Worm (Caenorhabditis elegans) whole organism, L2 larva: ENCODE results near the gene pap-2.

Experiments
- C34F6.9 ChIP-seq: fragments of 150-350 bp; optimal IDR thresholded peaks from 2 replicates; lab custom pipeline; 2014; ENCODE audit warnings: missing biosample characterization, missing genetic modification characterization
- F13H6.1 ChIP-seq: sonication (generic microtip); optimal IDR thresholded peaks from 2 replicates; lab custom pipeline; 2016; ENCODE audit warnings: missing genetic modification characterization, missing compliant biosample characterization
- Y55F3AM.14 ChIP-seq: fragments of 200-800 bp; sonication (Bioruptor generic); optimal IDR thresholded peaks from 2 replicates; lab custom pipeline; 2018; ENCODE audit warnings: mild to moderate bottlenecking, missing genetic modification characterization, missing compliant biosample characterization
- ZK546.5 ChIP-seq: sonication (generic microtip); optimal IDR thresholded peaks from 2 replicates; lab custom pipeline; 2017; ENCODE audit warnings: missing biosample characterization, missing genetic modification characterization
- alr-1 ChIP-seq: fragments of 150-350 bp; optimal IDR thresholded peaks from 2 replicates; lab custom pipeline; 2014; ENCODE audit warnings: missing biosample characterization, missing genetic modification characterization
- ama-1 ChIP-seq: fragments of 150-350 bp; optimal IDR thresholded peaks from 2 replicates; lab custom pipeline; 2018; ENCODE audit warnings: inconsistent platforms
- blmp-1 ChIP-seq: sonication (generic microtip); optimal IDR thresholded peaks from 2 replicates; lab custom pipeline; 2017; ENCODE audit warnings: missing genetic modification characterization, mild to moderate bottlenecking, missing compliant biosample characterization, antibody characterized with exemption, moderate library complexity; ENCODE audit not compliant: insufficient read depth
- ceh-16 ChIP-seq: fragments of 150-350 bp; optimal IDR thresholded peaks from 2 replicates; lab custom pipeline; 2014; ENCODE audit warnings: missing biosample characterization, missing genetic modification characterization
- crh-2 ChIP-seq: sonication (generic microtip); optimal IDR thresholded peaks from 2 replicates; lab custom pipeline; 2017; ENCODE audit warnings: missing biosample characterization, missing genetic modification characterization
- egl-27 ChIP-seq: sonication (generic microtip); optimal IDR thresholded peaks from 3 replicates; lab custom pipeline; 2017; ENCODE audit warnings: missing biosample characterization, missing genetic modification reagents, missing genetic modification characterization
- elt-3 ChIP-seq: sonication (generic microtip); optimal IDR thresholded peaks from 2 replicates; lab custom pipeline; 2017; ENCODE audit warnings: missing biosample characterization, missing genetic modification characterization
- fos-1 ChIP-seq: fragments of 150-350 bp; optimal IDR thresholded peaks from 2 replicates; lab custom pipeline; 2014; ENCODE audit warnings: missing biosample characterization, missing genetic modification characterization
- gmeb-1 ChIP-seq: fragments of 150-350 bp; optimal IDR thresholded peaks from 2 replicates; lab custom pipeline; 2014; ENCODE audit warnings: missing biosample characterization, missing genetic modification characterization
- lin-11 ChIP-seq: fragments of 150-350 bp; sonication (generic microtip); optimal IDR thresholded peaks from 2 replicates; lab custom pipeline; 2014; ENCODE audit warnings: missing biosample characterization, missing genetic modification characterization, inconsistent platforms, mixed read lengths
- lin-13 ChIP-seq: fragments of 150-350 bp; optimal IDR thresholded peaks from 2 replicates; lab custom pipeline; 2014; ENCODE audit warnings: missing biosample characterization, missing genetic modification reagents, missing genetic modification characterization
- lin-39 ChIP-seq: fragments of 150-350 bp; optimal IDR thresholded peaks from 2 replicates; lab custom pipeline; 2014; ENCODE audit warnings: missing biosample characterization, missing genetic modification reagents, missing genetic modification characterization
- lsy-2 ChIP-seq, 2 experiments: fragments of 150-350 bp in 1 of 2; sonication (generic microtip) in 1 of 2; optimal IDR thresholded peaks; 2 replicates each; lab custom pipeline; 2014 to 2017; ENCODE audit warnings: missing biosample characterization in 2 of 2, missing genetic modification characterization in 2 of 2
- mab-5 ChIP-seq: fragments of 150-350 bp; optimal IDR thresholded peaks from 2 replicates; lab custom pipeline; 2014; ENCODE audit warnings: missing biosample characterization, missing genetic modification characterization
- mbf-1 ChIP-seq: sonication (generic microtip); optimal IDR thresholded peaks from 2 replicates; lab custom pipeline; 2017; ENCODE audit warnings: missing biosample characterization, missing genetic modification characterization
- mdl-1 ChIP-seq, 2 experiments: fragments of 150-350 bp in 1 of 2; sonication (generic microtip) in 1 of 2; optimal IDR thresholded peaks; 2 replicates each; lab custom pipeline; 2017; ENCODE audit warnings: missing biosample characterization in 2 of 2, missing genetic modification characterization in 2 of 2
- nhr-11 ChIP-seq: fragments of 150-350 bp; optimal IDR thresholded peaks from 2 replicates; lab custom pipeline; 2014; ENCODE audit warnings: missing biosample characterization, missing genetic modification characterization
- nhr-12 ChIP-seq: fragments of 150-350 bp; optimal IDR thresholded peaks from 2 replicates; lab custom pipeline; 2014; ENCODE audit warnings: missing biosample characterization, missing genetic modification characterization
- nhr-129 ChIP-seq: fragments of 150-350 bp; optimal IDR thresholded peaks from 2 replicates; lab custom pipeline; 2014; ENCODE audit warnings: missing biosample characterization, missing genetic modification characterization
- nhr-21 ChIP-seq: fragments of 150-350 bp; optimal IDR thresholded peaks from 2 replicates; lab custom pipeline; 2014; ENCODE audit warnings: missing biosample characterization, missing genetic modification characterization
- nhr-25 ChIP-seq: fragments of 150-350 bp; sonication (generic microtip); optimal IDR thresholded peaks from 3 replicates; lab custom pipeline; 2014; ENCODE audit warnings: missing biosample characterization, missing genetic modification characterization
- nhr-6 ChIP-seq: fragments of 150-350 bp; optimal IDR thresholded peaks from 2 replicates; lab custom pipeline; 2014; ENCODE audit warnings: missing biosample characterization, missing genetic modification characterization
- nhr-77 ChIP-seq: fragments of 150-350 bp; optimal IDR thresholded peaks from 2 replicates; lab custom pipeline; 2014; ENCODE audit warnings: missing biosample characterization, missing genetic modification characterization
- sem-4 ChIP-seq: fragments of 150-350 bp; optimal IDR thresholded peaks from 2 replicates; lab custom pipeline; 2014; ENCODE audit warnings: missing biosample characterization, missing genetic modification reagents, missing genetic modification characterization
- sma-3 ChIP-seq: sonication (generic microtip); optimal IDR thresholded peaks from 2 replicates; lab custom pipeline; 2016; ENCODE audit warnings: missing genetic modification reagents, missing genetic modification characterization, missing compliant biosample characterization
- sma-9 ChIP-seq, 2 experiments: fragments of 150-350 bp in 1 of 2; sonication (generic microtip) in 1 of 2; optimal IDR thresholded peaks; 2 replicates each; lab custom pipeline; 2014 to 2016; ENCODE audit warnings: missing genetic modification characterization in 2 of 2, mild to moderate bottlenecking in 1 of 2, missing biosample characterization in 1 of 2, missing compliant biosample characterization in 1 of 2, missing genetic modification reagents in 1 of 2, moderate library complexity in 1 of 2
- snpc-4 ChIP-seq: fragments of 150-350 bp; optimal IDR thresholded peaks from 2 replicates; lab custom pipeline; 2014; ENCODE audit warnings: missing biosample characterization, missing genetic modification characterization
- unc-39 ChIP-seq: fragments of 150-350 bp; optimal IDR thresholded peaks from 2 replicates; lab custom pipeline; 2014; ENCODE audit warnings: missing biosample characterization, missing genetic modification characterization
- ztf-11 ChIP-seq: sonication (generic microtip); optimal IDR thresholded peaks from 2 replicates; lab custom pipeline; 2017; ENCODE audit warnings: missing biosample characterization, missing genetic modification characterization
- ztf-4 ChIP-seq: fragments of 150-350 bp; optimal IDR thresholded peaks from 2 replicates; lab custom pipeline; 2014; ENCODE audit warnings: missing biosample characterization, missing genetic modification characterization

pap-2 gene

DNA sequence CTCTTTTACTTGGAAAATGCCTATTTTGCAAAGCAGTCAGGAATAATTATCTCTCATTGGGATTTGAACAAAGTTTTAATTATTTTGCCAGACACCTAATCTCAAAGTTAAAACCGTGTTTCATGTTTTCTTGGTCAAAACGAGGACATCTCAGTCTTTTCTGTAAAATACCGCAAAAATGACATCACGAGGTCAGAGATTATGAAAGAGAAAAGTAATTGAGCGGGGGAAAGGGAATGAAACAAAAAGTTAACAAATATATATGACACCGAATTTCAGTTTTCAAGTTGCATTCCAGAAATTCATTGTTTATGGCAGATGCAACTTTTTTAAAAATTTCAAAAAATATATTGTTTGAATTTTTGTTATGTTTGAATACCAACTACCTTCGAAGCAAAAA lies 6.6 kb downstream of the pap-2 start:
- TF ChIP-seq sma-9 (GFP tag; optimal IDR thresholded peaks at IDR 0.05; lab: Kevin White, UChicago) (peak; percentile 55), sma-9 (tag; optimal IDR thresholded peaks at IDR 0.05; lab: Kevin White, UChicago) (no peak), blmp-1 (peak; percentile 45), unc-39 (tag; lab: Kevin White, UChicago) (no peak), gmeb-1 (tag; lab: Kevin White, UChicago) (peak; percentile 17), crh-2 (peak; percentile 42)
- TF ChIP-seq, all 48 proteins: peak for 4

DNA sequence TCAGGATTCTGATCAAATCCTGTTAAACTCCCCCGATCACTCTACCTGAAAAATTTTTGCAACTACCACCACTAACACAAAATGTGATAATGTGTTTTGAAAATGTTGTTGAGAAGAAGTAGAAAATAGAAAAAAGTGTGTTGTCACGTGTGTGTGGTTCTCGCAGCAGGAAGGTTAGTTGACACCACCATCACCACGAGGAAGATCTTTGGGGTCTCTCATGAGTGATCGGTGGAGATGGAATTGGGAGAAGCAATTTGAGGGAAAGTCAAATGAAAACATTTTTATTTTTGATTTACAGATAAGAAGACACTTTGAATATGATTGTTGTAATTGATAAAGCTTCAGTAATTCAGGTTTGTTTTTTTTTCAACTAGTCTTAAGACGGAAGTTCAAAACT lies 7.5 kb downstream of the pap-2 start:
- peak; percentile 68 for TF ChIP-seq blmp-1
- TF ChIP-seq gmeb-1 (tag; lab: Kevin White, UChicago), result peak; percentile 54
- peak; percentile 36 for TF ChIP-seq C34F6.9 (tag; lab: Kevin White, UChicago)
- peak; percentile 75 for TF ChIP-seq crh-2
- peak; percentile 17 for TF ChIP-seq sma-3
- TF ChIP-seq nhr-129 (tag; lab: Kevin White, UChicago), result peak; percentile 86
- TF ChIP-seq nhr-6, result peak; percentile 27
- TF ChIP-seq lsy-2 (tag; optimal IDR thresholded peaks at IDR 0.05; lab: Kevin White, UChicago), result peak in 1 of 2 experiments; percentile 60
- TF ChIP-seq nhr-25 (tag; lab: Kevin White, UChicago), result peak; percentile 86
- peak; percentile 3 to 70 for TF ChIP-seq mdl-1 (tag; optimal IDR thresholded peaks at IDR 0.05; lab: Kevin White, UChicago)
- no peak for TF ChIP-seq snpc-4 (tag; lab: Kevin White, UChicago)
- TF ChIP-seq ztf-11, result no peak
- peak; percentile 9 for TF ChIP-seq lin-13 (GFP tag; lab: Kevin White, UChicago)
- no peak for TF ChIP-seq elt-3 (tag; lab: Kevin White, UChicago)
- TF ChIP-seq ztf-4 (tag; lab: Kevin White, UChicago), result peak; percentile 72
- peak; percentile 87 for TF ChIP-seq sma-9 (GFP tag; optimal IDR thresholded peaks at IDR 0.05; lab: Kevin White, UChicago)
- no peak for TF ChIP-seq sma-9 (tag; optimal IDR thresholded peaks at IDR 0.05; lab: Kevin White, UChicago)
- peak; percentile 72 for TF ChIP-seq sem-4 (tag; lab: Kevin White, UChicago)
- TF ChIP-seq alr-1 (tag; lab: Kevin White, UChicago), result no peak
- TF ChIP-seq nhr-21, result peak; percentile 12
- TF ChIP-seq, all 48 proteins: peak for 15

DNA sequence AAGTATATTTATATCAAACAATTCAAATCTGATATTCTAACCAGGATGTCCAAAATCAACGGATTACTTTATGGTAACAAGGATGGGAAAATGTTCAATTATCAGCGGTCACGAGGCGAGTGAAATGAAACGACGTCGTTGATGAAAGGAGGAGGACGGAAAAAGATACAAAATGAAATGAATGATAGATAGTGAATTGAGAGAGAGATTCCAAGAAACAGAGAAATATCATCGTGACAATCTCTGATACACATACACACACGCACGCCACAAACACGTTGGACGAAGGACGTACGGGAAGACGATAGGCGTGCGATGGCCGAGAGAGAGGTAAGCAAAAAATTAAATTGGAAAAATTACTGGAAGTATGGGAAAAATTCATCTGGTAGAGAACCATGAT lies 8.1 kb downstream of the pap-2 start:
- TF ChIP-seq sma-9 (GFP tag; optimal IDR thresholded peaks at IDR 0.05; lab: Kevin White, UChicago) (peak; percentile 95), sma-9 (tag; optimal IDR thresholded peaks at IDR 0.05; lab: Kevin White, UChicago) (no peak), ztf-4 (tag; lab: Kevin White, UChicago) (peak; percentile 67), lin-13 (GFP tag; lab: Kevin White, UChicago) (peak; percentile 21), fos-1 (tag; lab: Kevin White, UChicago) (peak; percentile 74), lsy-2 (tag; optimal IDR thresholded peaks at IDR 0.05; lab: Kevin White, UChicago) (peak in 1 of 2 experiments; percentile 72), ZK546.5 (no peak), unc-39 (tag; lab: Kevin White, UChicago) (no peak), nhr-129 (tag; lab: Kevin White, UChicago) (peak; percentile 87), mab-5 (peak; percentile 31), nhr-12 (no peak), nhr-21 (peak; percentile 95), ztf-11 (no peak), F13H6.1 (tag; lab: Kevin White, UChicago) (peak; percentile 68), nhr-25 (tag; lab: Kevin White, UChicago) (peak; percentile 96), snpc-4 (tag; lab: Kevin White, UChicago) (no peak), nhr-6 (peak; percentile 58), gmeb-1 (tag; lab: Kevin White, UChicago) (peak; percentile 63), mdl-1 (tag; optimal IDR thresholded peaks at IDR 0.05; lab: Kevin White, UChicago) (peak; percentile 75 to 91), lin-39 (tag; lab: Kevin White, UChicago) (no peak), blmp-1 (peak; percentile 86), elt-3 (tag; lab: Kevin White, UChicago) (no peak), Y55F3AM.14 (GFP tag; lab: Kevin White, UChicago) (peak; percentile 1), nhr-11 (tag; lab: Kevin White, UChicago) (no peak), sem-4 (tag; lab: Kevin White, UChicago) (peak; percentile 85), nhr-77 (no peak), C34F6.9 (tag; lab: Kevin White, UChicago) (peak; percentile 55), lin-11 (tag; lab: Kevin White, UChicago) (no peak), mbf-1 (tag; lab: Kevin White, UChicago) (no peak), ceh-16 (tag; lab: Kevin White, UChicago) (peak; percentile 36), sma-3 (peak; percentile 84), egl-27 (peak; percentile 57), crh-2 (peak; percentile 63), ama-1 (peak; percentile 41)
- TF ChIP-seq, all 48 proteins: peak for 22
